Fruit fly (Drosophila melanogaster): ENCODE results near the gene rudhira.

Gene rudhira

DNA sequence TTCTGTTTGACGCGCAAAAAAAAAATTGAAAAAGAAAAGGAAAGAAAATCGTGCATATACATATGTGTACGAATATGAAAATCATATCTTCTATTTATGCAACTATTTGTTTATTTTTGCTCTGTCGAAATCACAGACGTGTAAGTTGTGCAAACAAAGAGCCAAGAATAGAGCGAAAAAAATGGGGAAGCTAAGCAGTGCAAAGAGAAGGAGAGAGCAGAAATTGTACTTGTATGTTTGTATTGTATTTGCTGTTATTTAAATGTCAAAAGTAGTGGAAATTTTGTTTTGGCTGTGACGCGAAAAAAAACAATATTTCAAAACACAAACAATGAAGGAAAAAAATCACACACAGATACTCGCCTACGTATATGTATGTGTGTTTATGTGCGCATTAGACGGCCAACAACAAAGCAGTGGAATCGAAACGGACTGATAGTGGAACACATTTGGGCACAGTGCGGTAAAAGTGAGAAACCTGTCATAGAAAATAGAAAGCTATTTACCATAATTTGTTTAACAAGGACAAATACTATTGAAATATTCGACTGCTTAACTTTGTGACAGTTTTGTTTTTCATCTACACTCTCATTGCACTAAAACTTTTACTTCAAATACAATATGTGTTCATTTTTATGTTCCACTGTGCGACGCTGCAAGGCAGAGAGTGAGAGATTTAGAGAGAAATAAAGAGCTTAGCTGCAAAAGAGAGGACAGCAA lies 1.5 kb downstream of the rudhira start (continued):
- peak; percentile 69 for TF ChIP-seq B-H2 (GFP tag; optimal IDR thresholded peaks at IDR 0.05)
- peak; percentile 19; the same call in 1 of the 2 replicates for TF ChIP-seq nerfin-2 (GFP tag; IDR thresholded peaks at IDR 0.05; ENCODE audit: partially characterized antibody)
- TF ChIP-seq Antp (GFP tag; optimal IDR thresholded peaks at IDR 0.05): peak; percentile 95
- TF ChIP-seq hkb (optimal IDR thresholded peaks at IDR 0.05): no peak
- peak; percentile 96 for TF ChIP-seq hkb (GFP tag; IDR thresholded peaks at IDR 0.05)
- peak; percentile 92 for TF ChIP-seq HLH54F (GFP tag; optimal IDR thresholded peaks at IDR 0.05)
- peak; percentile 80 for TF ChIP-seq ac (GFP tag; optimal IDR thresholded peaks at IDR 0.05)
- peak; percentile 98 for TF ChIP-seq ci (GFP tag; IDR thresholded peaks at IDR 0.05)
- peak; percentile 91 for TF ChIP-seq CG14710 (tag; optimal IDR thresholded peaks at IDR 0.05)
- TF ChIP-seq CkIIα-i1 (GFP tag; IDR thresholded peaks at IDR 0.05): 0 out of 2 replicates have a peak, but pooled peaks have one; percentile 53
- peak; percentile 92 for TF ChIP-seq CG11247 (GFP tag; IDR thresholded peaks at IDR 0.05)
- peak; percentile 99 for TF ChIP-seq Ets65A (GFP tag)
- TF ChIP-seq CG11456 (GFP tag; IDR thresholded peaks at IDR 0.05): peak; percentile 88
- peak; percentile 95 for TF ChIP-seq ken (GFP tag; IDR thresholded peaks at IDR 0.05)
- peak; percentile 95 for TF ChIP-seq CG10366 (GFP tag; IDR thresholded peaks at IDR 0.05)
- no peak for TF ChIP-seq CG8478 (optimal IDR thresholded peaks at IDR 0.05)
- TF ChIP-seq PHDP (tag; optimal IDR thresholded peaks at IDR 0.05): peak; percentile 96
- TF ChIP-seq ato (GFP tag; IDR thresholded peaks at IDR 0.05; ENCODE audit: partially characterized antibody): no peak
- peak; percentile 95 for TF ChIP-seq tx (GFP tag; optimal IDR thresholded peaks at IDR 0.05)
- peak; percentile 93 for TF ChIP-seq CG10209 (GFP tag; optimal IDR thresholded peaks at IDR 0.05)
- peak; percentile 76 for TF ChIP-seq p53 (GFP tag; optimal IDR thresholded peaks at IDR 0.05)
- peak; percentile 91 for TF ChIP-seq lbe (GFP tag; optimal IDR thresholded peaks at IDR 0.05)
- TF ChIP-seq sim (GFP tag; IDR thresholded peaks at IDR 0.05): peak; percentile 88
- peak; percentile 95 for TF ChIP-seq mam (GFP tag; optimal IDR thresholded peaks at IDR 0.05)
- peak; percentile 96 for TF ChIP-seq gcm (GFP tag; optimal IDR thresholded peaks at IDR 0.05)
- peak in 1 of 2 experiments; percentile 63 for TF ChIP-seq crp (GFP tag; optimal IDR thresholded peaks at IDR 0.05)
- TF ChIP-seq NC2α (GFP tag; optimal IDR thresholded peaks at IDR 0.05): peak; percentile 90
- peak; percentile 96 for TF ChIP-seq oc (tag; optimal IDR thresholded peaks at IDR 0.05)
- peak; percentile 95 for TF ChIP-seq az2 (GFP tag; optimal IDR thresholded peaks at IDR 0.05)
- TF ChIP-seq maf-S (GFP tag; optimal IDR thresholded peaks at IDR 0.05): peak; percentile 94
- peak; percentile 89 for TF ChIP-seq CG3847 (GFP tag; IDR thresholded peaks at IDR 0.05)
- TF ChIP-seq bbx (GFP tag; IDR thresholded peaks at IDR 0.05; ENCODE audit: partially characterized antibody): peak; percentile 36; the same call in 1 of the 2 replicates
- peak; percentile 87 for TF ChIP-seq NK7.1 (GFP tag; optimal IDR thresholded peaks at IDR 0.05)
- peak; percentile 95 for TF ChIP-seq CG12659 (GFP tag; optimal IDR thresholded peaks at IDR 0.05)
- TF ChIP-seq Atf-2 (GFP tag; optimal IDR thresholded peaks at IDR 0.05): peak; percentile 96
- TF ChIP-seq Chrac-16 (GFP tag; optimal IDR thresholded peaks at IDR 0.05): peak; percentile 95
- peak; percentile 96 for TF ChIP-seq CG18599 (GFP tag; optimal IDR thresholded peaks at IDR 0.05)
- peak; percentile 64 for TF ChIP-seq tna (GFP tag; IDR thresholded peaks at IDR 0.05; ENCODE audit: partially characterized antibody)
- TF ChIP-seq Atf6 (GFP tag; IDR thresholded peaks at IDR 0.05): peak; percentile 95
- peak; percentile 92 for TF ChIP-seq ap (GFP tag; IDR thresholded peaks at IDR 0.05)
- peak; percentile 66 for TF ChIP-seq Adf1 (GFP tag; IDR thresholded peaks at IDR 0.05)
- peak; percentile 68; the same call in 2 of the 3 replicates for TF ChIP-seq CG11560 (tag; IDR thresholded peaks at IDR 0.05)
- peak; percentile 74 for TF ChIP-seq exex (tag; optimal IDR thresholded peaks at IDR 0.05)
- TF ChIP-seq Sry-β (GFP tag; optimal IDR thresholded peaks at IDR 0.05): peak; percentile 26
- TF ChIP-seq CG2202 (tag; optimal IDR thresholded peaks at IDR 0.05): peak; percentile 89
- TF ChIP-seq Elba2 (GFP tag; optimal IDR thresholded peaks at IDR 0.05): peak; percentile 21
- TF ChIP-seq Oli (tag; optimal IDR thresholded peaks at IDR 0.05): peak; percentile 96
- TF ChIP-seq CG16779 (GFP tag; IDR thresholded peaks at IDR 0.05): peak; percentile 93
- TF ChIP-seq CG15696 (tag; optimal IDR thresholded peaks at IDR 0.05): peak; percentile 86
- TF ChIP-seq Sox102F (GFP tag; optimal IDR thresholded peaks at IDR 0.05): peak; percentile 97

Data from whole organism, embryonic.